Fruit fly (Drosophila melanogaster) whole organism, embryonic: ENCODE results near the gene CG14174.

ENCODE experiments used
- Asciz ChIP-seq: fragments of 200-800 bp; sonication (Bioruptor generic); optimal IDR thresholded peaks from 2 replicates; lab custom pipeline; 2017; ENCODE audit warnings: missing biosample characterization, mild to moderate bottlenecking, missing genetic modification characterization, missing genetic modification reagents
- CG11093 ChIP-seq: fragments of 200-800 bp; sonication (Bioruptor generic); IDR thresholded peaks from 3 replicates; pipeline ENCODE4 v1.3.6; 2022; ENCODE audit warnings: missing biosample characterization, missing genetic modification characterization
- CG11398 ChIP-seq: fragments of 200-800 bp; sonication (Bioruptor generic); optimal IDR thresholded peaks from 2 replicates; lab custom pipeline; 2016; ENCODE audit warnings: missing biosample characterization, missing genetic modification characterization
- CG11695 ChIP-seq: fragments of 200-800 bp; sonication (Bioruptor generic); IDR thresholded peaks from 3 replicates; pipeline ENCODE4 v1.3.6; 2022; ENCODE audit warnings: missing biosample characterization, missing genetic modification characterization
- CG1233 ChIP-seq: fragments of 200-800 bp; sonication (Bioruptor generic); optimal IDR thresholded peaks from 4 replicates; lab custom pipeline; 2018; ENCODE audit warnings: missing biosample characterization, mild to moderate bottlenecking, missing genetic modification characterization
- CG14014 ChIP-seq: fragments of 200-800 bp; sonication (Bioruptor generic); IDR thresholded peaks from 2 replicates; pipeline ENCODE4 v1.3.6; 2022; ENCODE audit warnings: missing biosample characterization, missing genetic modification characterization
- CG1603 ChIP-seq: fragments of 200-800 bp; sonication (Bioruptor generic); optimal IDR thresholded peaks from 2 replicates; lab custom pipeline; 2019; ENCODE audit warnings: missing biosample characterization, mild to moderate bottlenecking, missing genetic modification characterization, moderate library complexity
- CG17359 ChIP-seq: fragments of 200-800 bp; sonication (Bioruptor generic); optimal IDR thresholded peaks from 3 replicates; lab custom pipeline; 2018; ENCODE audit warnings: missing biosample characterization, mild to moderate bottlenecking, missing genetic modification characterization, moderate library complexity
- CG1832 ChIP-seq: fragments of 200-800 bp; sonication (Bioruptor generic); optimal IDR thresholded peaks from 2 replicates; lab custom pipeline; 2017; ENCODE audit warnings: missing biosample characterization, mild to moderate bottlenecking, missing genetic modification characterization, inconsistent platforms
- CG2875 ChIP-seq: fragments of 200-800 bp; sonication (Bioruptor generic); optimal IDR thresholded peaks from 2 replicates; lab custom pipeline; 2017; ENCODE audit warnings: missing biosample characterization, mild to moderate bottlenecking, missing genetic modification characterization, missing genetic modification reagents
- CG30403 ChIP-seq: fragments of 200-800 bp; sonication (Bioruptor generic); optimal IDR thresholded peaks from 3 replicates; lab custom pipeline; 2016; ENCODE audit warnings: missing biosample characterization, missing genetic modification characterization
- CG31365 ChIP-seq: fragments of 200-800 bp; sonication (Bioruptor generic); optimal IDR thresholded peaks from 2 replicates; lab custom pipeline; 2018; ENCODE audit warnings: missing biosample characterization, mild to moderate bottlenecking, missing genetic modification characterization
- CG34224 ChIP-seq: fragments of 200-800 bp; sonication (Bioruptor generic); IDR thresholded peaks from 3 replicates; pipeline ENCODE4 v1.3.6; 2022; ENCODE audit warnings: missing biosample characterization, missing genetic modification characterization; ENCODE audit not compliant: partially characterized antibody
- CG6654 ChIP-seq: fragments of 200-800 bp; sonication (Bioruptor generic); optimal IDR thresholded peaks from 2 replicates; lab custom pipeline; 2017; ENCODE audit warnings: missing biosample characterization, mild to moderate bottlenecking, missing genetic modification characterization
- CG7745 ChIP-seq: fragments of 200-800 bp; sonication (Bioruptor generic); optimal IDR thresholded peaks from 2 replicates; lab custom pipeline; 2018; ENCODE audit warnings: missing biosample characterization, mild to moderate bottlenecking, missing genetic modification characterization, moderate library complexity
- CG7786 ChIP-seq: fragments of 200-800 bp; sonication (Bioruptor generic); optimal IDR thresholded peaks from 2 replicates; lab custom pipeline; 2016; ENCODE audit warnings: missing biosample characterization, missing genetic modification characterization
- CG8944 ChIP-seq: fragments of 200-800 bp; sonication (Bioruptor generic); optimal IDR thresholded peaks from 3 replicates; lab custom pipeline; 2016; ENCODE audit warnings: missing biosample characterization, missing genetic modification characterization
- CrebB ChIP-seq: fragments of 200-800 bp; sonication (Bioruptor generic); optimal IDR thresholded peaks from 3 replicates; lab custom pipeline; 2018; ENCODE audit warnings: missing biosample characterization, mild to moderate bottlenecking, missing genetic modification characterization
- D19A ChIP-seq: fragments of 200-800 bp; optimal IDR thresholded peaks from 3 replicates; lab custom pipeline; 2019; ENCODE audit warnings: missing biosample characterization, mild to moderate bottlenecking, missing genetic modification characterization, moderate library complexity
- Dip3 ChIP-seq: fragments of 200-800 bp; sonication (Bioruptor generic); optimal IDR thresholded peaks from 3 replicates; lab custom pipeline; 2016; ENCODE audit warnings: missing biosample characterization, missing genetic modification characterization
- HLH54F ChIP-seq: fragments of 200-800 bp; sonication (Bioruptor generic); optimal IDR thresholded peaks from 3 replicates; lab custom pipeline; 2016; ENCODE audit warnings: missing biosample characterization, missing genetic modification characterization
- HmgD ChIP-seq: fragments of 200-800 bp; sonication (Bioruptor generic); optimal IDR thresholded peaks from 3 replicates; lab custom pipeline; 2016; ENCODE audit warnings: missing biosample characterization, missing genetic modification characterization
- Hr51 ChIP-seq, 2 experiments: fragments of 200-800 bp; sonication (Bioruptor generic); optimal IDR thresholded peaks; 2 replicates in 1 of 2; 3 replicates in 1 of 2; lab custom pipeline; 2016 to 2018; ENCODE audit warnings: missing biosample characterization in 2 of 2, missing genetic modification characterization in 2 of 2, mild to moderate bottlenecking in 1 of 2, moderate library complexity in 1 of 2
- Meics ChIP-seq: fragments of 200-800 bp; sonication (Bioruptor generic); optimal IDR thresholded peaks from 2 replicates; lab custom pipeline; 2017; ENCODE audit warnings: missing biosample characterization, mild to moderate bottlenecking, missing genetic modification characterization
- Ravus ChIP-seq: fragments of 200-800 bp; sonication (Bioruptor generic); IDR thresholded peaks from 2 replicates; pipeline ENCODE4 v1.3.6; 2022; ENCODE audit warnings: missing biosample characterization, missing genetic modification characterization
- Ssrp ChIP-seq: fragments of 200-800 bp; sonication (Bioruptor generic); optimal IDR thresholded peaks from 2 replicates; lab custom pipeline; 2018; ENCODE audit warnings: missing biosample characterization, mild to moderate bottlenecking, missing genetic modification characterization, moderate library complexity
- aop ChIP-seq: fragments of 200-800 bp; sonication (Bioruptor generic); IDR thresholded peaks from 2 replicates; pipeline ENCODE4 v1.3.6; 2022; ENCODE audit warnings: missing biosample characterization, missing genetic modification characterization
- ash1 ChIP-seq: fragments of 200-800 bp; sonication (Bioruptor generic); optimal IDR thresholded peaks from 2 replicates; lab custom pipeline; 2018; ENCODE audit warnings: missing biosample characterization, mild to moderate bottlenecking, missing genetic modification characterization
- bowl ChIP-seq: fragments of 200-800 bp; sonication (Bioruptor generic); IDR thresholded peaks from 2 replicates; pipeline ENCODE4 v1.3.6; 2022; ENCODE audit warnings: missing biosample characterization, missing genetic modification characterization
- chif ChIP-seq, 2 experiments: fragments of 200-800 bp; sonication (Bioruptor generic); optimal IDR thresholded peaks; 3 replicates each; lab custom pipeline; 2016; ENCODE audit warnings: missing biosample characterization in 2 of 2, missing genetic modification characterization in 2 of 2
- dan ChIP-seq: fragments of 200-800 bp; sonication (Bioruptor generic); IDR thresholded peaks from 2 replicates; pipeline ENCODE4 v1.3.6; 2022; ENCODE audit warnings: missing biosample characterization, missing genetic modification characterization
- disco-r ChIP-seq: fragments of 200-800 bp; sonication (Bioruptor generic); optimal IDR thresholded peaks from 2 replicates; lab custom pipeline; 2016; ENCODE audit warnings: missing biosample characterization, missing genetic modification characterization
- ewg ChIP-seq: fragments of 200-800 bp; sonication (Bioruptor generic); optimal IDR thresholded peaks from 3 replicates; lab custom pipeline; 2017; ENCODE audit warnings: mild to moderate bottlenecking, missing biosample characterization, missing genetic modification reagents, missing genetic modification characterization
- fd64A ChIP-seq: fragments of 200-800 bp; sonication (Bioruptor generic); optimal IDR thresholded peaks from 3 replicates; lab custom pipeline; 2018; ENCODE audit warnings: missing biosample characterization, mild to moderate bottlenecking, missing genetic modification characterization
- gfzf ChIP-seq: fragments of 200-800 bp; sonication (Bioruptor generic); optimal IDR thresholded peaks from 2 replicates; lab custom pipeline; 2016; ENCODE audit warnings: missing biosample characterization, mild to moderate bottlenecking, missing genetic modification characterization, moderate library complexity
- gsb ChIP-seq: fragments of 200-800 bp; sonication (Bioruptor generic); IDR thresholded peaks from 2 replicates; pipeline ENCODE4 v1.3.6; 2022; ENCODE audit warnings: missing biosample characterization, missing genetic modification characterization
- kni ChIP-seq: fragments of 200-800 bp; sonication (Bioruptor generic); optimal IDR thresholded peaks from 3 replicates; lab custom pipeline; 2017; ENCODE audit warnings: mild to moderate bottlenecking, missing biosample characterization, missing genetic modification reagents, missing genetic modification characterization
- mam ChIP-seq: fragments of 200-800 bp; sonication (Bioruptor generic); optimal IDR thresholded peaks from 3 replicates; lab custom pipeline; 2016; ENCODE audit warnings: missing biosample characterization, missing genetic modification characterization
- nerfin-2 ChIP-seq: fragments of 200-800 bp; sonication (Bioruptor generic); IDR thresholded peaks from 2 replicates; pipeline ENCODE4 v1.3.6; 2022; ENCODE audit warnings: missing biosample characterization, missing genetic modification characterization; ENCODE audit not compliant: partially characterized antibody
- nmo ChIP-seq: fragments of 200-800 bp; sonication (Bioruptor generic); optimal IDR thresholded peaks from 2 replicates; lab custom pipeline; 2018; ENCODE audit warnings: missing biosample characterization, mild to moderate bottlenecking, missing genetic modification characterization, moderate library complexity
- pb ChIP-seq: fragments of 200-800 bp; sonication (Bioruptor generic); optimal IDR thresholded peaks from 3 replicates; lab custom pipeline; 2016; ENCODE audit warnings: missing biosample characterization, missing genetic modification characterization
- psq ChIP-seq: fragments of 200-800 bp; sonication (Bioruptor generic); optimal IDR thresholded peaks from 2 replicates; lab custom pipeline; 2017; ENCODE audit warnings: missing biosample characterization, missing genetic modification characterization
- sc ChIP-seq, 3 experiments: fragments of >200 bp in 2 of 3; fragments of 200-800 bp in 1 of 3; sonication (Bioruptor generic) in 1 of 3; optimal IDR thresholded peaks; 2 replicates in 2 of 3; 3 replicates in 1 of 3; lab custom pipeline; 2017; ENCODE audit warnings: mild to moderate bottlenecking in 1 of 3, missing biosample characterization in 1 of 3, missing genetic modification characterization in 1 of 3, missing genetic modification reagents in 1 of 3
- tin ChIP-seq: fragments of 200-800 bp; sonication (Bioruptor generic); optimal IDR thresholded peaks from 3 replicates; lab custom pipeline; 2016; ENCODE audit warnings: missing biosample characterization, missing genetic modification characterization
- tio ChIP-seq: fragments of 200-800 bp; sonication (Bioruptor generic); optimal IDR thresholded peaks from 2 replicates; lab custom pipeline; 2017; ENCODE audit warnings: missing biosample characterization, missing genetic modification characterization, inconsistent platforms
- trh ChIP-seq: fragments of 200-800 bp; sonication (Bioruptor generic); optimal IDR thresholded peaks from 2 replicates; lab custom pipeline; 2016; ENCODE audit warnings: missing biosample characterization, missing genetic modification characterization
- vfl ChIP-seq: fragments of 200-800 bp; sonication (Bioruptor generic); optimal IDR thresholded peaks from 2 replicates; lab custom pipeline; 2016; ENCODE audit warnings: missing biosample characterization, missing genetic modification characterization

The CG14174 gene

DNA sequence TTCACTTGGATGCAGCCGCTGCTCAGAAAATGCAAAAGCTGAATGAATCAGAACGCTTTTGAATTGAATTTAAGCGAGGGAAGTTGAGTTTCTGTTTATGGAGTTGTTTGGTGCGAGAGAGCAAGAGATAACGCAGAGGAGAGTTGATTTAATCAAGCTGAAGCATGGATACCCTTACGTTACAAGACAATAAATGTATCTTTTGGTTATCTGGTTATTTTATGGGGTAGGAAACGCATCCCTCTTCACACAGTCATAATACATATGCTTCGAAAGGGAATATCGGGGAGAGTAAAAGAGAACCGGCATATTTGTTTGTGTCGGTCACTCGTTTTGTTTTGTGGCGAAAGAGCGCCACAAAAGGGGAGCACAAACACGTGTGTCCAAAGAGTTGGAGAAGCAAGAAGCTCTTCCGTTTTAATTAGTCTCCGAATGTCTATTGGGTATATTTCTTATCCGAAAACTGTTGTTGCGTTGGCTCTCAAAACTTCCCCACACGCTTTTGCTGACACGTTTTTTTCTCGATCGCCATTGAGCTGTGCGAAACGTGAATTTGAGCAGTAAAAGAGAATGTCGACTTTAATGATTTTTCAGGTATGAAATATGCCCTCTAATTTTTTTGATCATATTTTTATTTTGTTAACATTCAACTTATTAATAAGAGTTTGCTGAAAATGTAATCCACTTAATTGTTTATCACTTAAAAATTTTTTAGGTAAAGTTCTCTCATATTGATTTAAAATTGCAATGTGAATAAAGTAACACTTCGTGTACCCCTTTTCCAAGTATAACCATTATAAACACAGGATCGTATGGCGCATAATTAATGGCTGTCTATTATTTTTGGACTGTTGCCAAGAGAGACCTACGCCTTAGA is 22.2 kb upstream of the CG14174 start, which contains the start of gene Prps (continued):
- TF ChIP-seq CG1233 (GFP tag; lab: Kevin White, UChicago) = peak; percentile 63
- no peak for TF ChIP-seq gfzf (GFP tag; lab: Kevin White, UChicago)
- TF ChIP-seq sc (optimal IDR thresholded peaks at IDR 0.05; lab: Kevin White, UChicago) = no peak
- peak; percentile 21 for TF ChIP-seq sc (GFP tag; optimal IDR thresholded peaks at IDR 0.05; lab: Kevin White, UChicago)
- TF ChIP-seq CG1603 (tag; lab: Kevin White, UChicago) = peak; percentile 85
- TF ChIP-seq HmgD (GFP tag; lab: Kevin White, UChicago) = no peak
- TF ChIP-seq HLH54F (GFP tag; lab: Kevin White, UChicago) = peak; percentile 49
- no peak for TF ChIP-seq nerfin-2 (GFP tag; lab: Robert Waterston, UW)
- peak; percentile 59 for TF ChIP-seq Asciz (GFP tag; lab: Kevin White, UChicago)
- TF ChIP-seq ewg (GFP tag; lab: Kevin White, UChicago) = peak; percentile 52
- peak; percentile 16 for TF ChIP-seq CG11398
- TF ChIP-seq D19A (tag; lab: Kevin White, UChicago) = peak; percentile 100
- peak; percentile 66 for TF ChIP-seq kni
- peak; percentile 16 for TF ChIP-seq ash1 (GFP tag; lab: Kevin White, UChicago)
- peak; percentile 84 for TF ChIP-seq CrebB (tag; lab: Kevin White, UChicago)
- peak; percentile 47 for TF ChIP-seq CG8944 (GFP tag; lab: Kevin White, UChicago)
- peak; percentile 61; the same call in 1 of the 3 replicates for TF ChIP-seq CG11093
- TF ChIP-seq CG30403 (GFP tag; lab: Kevin White, UChicago) = peak; percentile 75
- TF ChIP-seq CG17359 (tag; lab: Kevin White, UChicago) = peak; percentile 82
- TF ChIP-seq CG7745 = no peak
- no peak for TF ChIP-seq dan (GFP tag; lab: Robert Waterston, UW)
- peak; percentile 72; the same call in 1 of the 2 replicates for TF ChIP-seq CG14014 (GFP tag; lab: Robert Waterston, UW)
- peak; percentile 27 for TF ChIP-seq nmo (GFP tag; lab: Kevin White, UChicago)
- peak; percentile 66 to 75 for TF ChIP-seq Hr51 (GFP tag; optimal IDR thresholded peaks at IDR 0.05; lab: Kevin White, UChicago)
- TF ChIP-seq Ssrp (tag; lab: Kevin White, UChicago) = no peak
- TF ChIP-seq CG31365 (tag; lab: Kevin White, UChicago) = peak; percentile 81
- TF ChIP-seq Meics (GFP tag; lab: Kevin White, UChicago) = peak; percentile 85
- TF ChIP-seq CG6654 (GFP tag; lab: Kevin White, UChicago) = peak; percentile 20
- TF ChIP-seq fd64A (GFP tag; lab: Kevin White, UChicago) = peak; percentile 40
- TF ChIP-seq aop (GFP tag; lab: Robert Waterston, UW) = no peak
- peak; percentile 79 for TF ChIP-seq CG11695
- TF ChIP-seq CG2875 = peak; percentile 37
- TF ChIP-seq bowl (GFP tag; lab: Robert Waterston, UW) = peak; percentile 60; the same call in 1 of the 2 replicates
- peak; percentile 64 for TF ChIP-seq vfl (GFP tag; lab: Kevin White, UChicago)
- no peak for TF ChIP-seq trh (GFP tag; lab: Kevin White, UChicago)
- TF ChIP-seq pb (GFP tag; lab: Kevin White, UChicago) = peak; percentile 80
- peak; percentile 34 for TF ChIP-seq Dip3
- TF ChIP-seq tin (GFP tag; lab: Kevin White, UChicago) = peak; percentile 84
- TF ChIP-seq mam (GFP tag; lab: Kevin White, UChicago) = peak; percentile 88
- peak; percentile 63 for TF ChIP-seq psq (GFP tag; lab: Kevin White, UChicago)
- no peak for TF ChIP-seq tio (GFP tag; lab: Kevin White, UChicago)
- peak; percentile 82 for TF ChIP-seq CG7786 (GFP tag; lab: Kevin White, UChicago)
- TF ChIP-seq CG1832 (GFP tag; lab: Kevin White, UChicago) = no peak
- TF ChIP-seq chif (GFP tag; optimal IDR thresholded peaks at IDR 0.05; lab: Kevin White, UChicago) = peak; percentile 25 to 65
- peak; percentile 40 for TF ChIP-seq Ravus (GFP tag; lab: Robert Waterston, UW)
- peak; percentile 31; the same call in 1 of the 3 replicates for TF ChIP-seq CG34224
- TF ChIP-seq gsb = peak; percentile 40; the same call in 1 of the 2 replicates
- TF ChIP-seq disco-r (GFP tag; lab: Kevin White, UChicago) = peak; percentile 59
